Fruit fly (Drosophila melanogaster): Measurements from ENCODE around the gene Psf2.

Psf2 gene

dm6 chr2L:4366652-4367051, 20.5 kb downstream of the Psf2 start:
- TF ChIP-seq Sox14 (GFP tag; optimal IDR thresholded peaks at IDR 0.05): no peak
- no peak for TF ChIP-seq CG8119 (GFP tag; IDR thresholded peaks at IDR 0.05)

- TF ChIP-seq Sox102F (GFP tag; optimal IDR thresholded peaks at IDR 0.05) (no peak), Eip78C (GFP tag) (no peak), CG8319 (GFP tag; optimal IDR thresholded peaks at IDR 0.05) (no peak), fd59A (GFP tag; optimal IDR thresholded peaks at IDR 0.05) (no peak), acj6 (GFP tag; optimal IDR thresholded peaks at IDR 0.05) (no peak), lz (GFP tag; optimal IDR thresholded peaks at IDR 0.05) (no peak), CG11294 (GFP tag; IDR thresholded peaks at IDR 0.05) (no peak), Lpt (GFP tag; optimal IDR thresholded peaks at IDR 0.05) (no peak), achi (GFP tag; optimal IDR thresholded peaks at IDR 0.05) (no peak), Ets96B (tag; optimal IDR thresholded peaks at IDR 0.05) (no peak), pdm3 (GFP tag; optimal IDR thresholded peaks at IDR 0.05) (no peak), CG6792 (GFP tag; optimal IDR thresholded peaks at IDR 0.05) (no peak), Met (GFP tag; optimal IDR thresholded peaks at IDR 0.05) (no peak), ss (GFP tag; optimal IDR thresholded peaks at IDR 0.05) (no peak), dac (GFP tag; optimal IDR thresholded peaks at IDR 0.05) (no peak), esn (GFP tag; optimal IDR thresholded peaks at IDR 0.05) (no peak), CG1621 (tag; optimal IDR thresholded peaks at IDR 0.05) (no peak), CG11902 (GFP tag; optimal IDR thresholded peaks at IDR 0.05) (no peak), Ets21C (GFP tag; optimal IDR thresholded peaks at IDR 0.05) (no peak), fkh (GFP tag; optimal IDR thresholded peaks at IDR 0.05) (no peak)
These were observed 21.3 kb downstream of the Psf2 start for dm6 chr2L:4365792-4366326.

DNA sequence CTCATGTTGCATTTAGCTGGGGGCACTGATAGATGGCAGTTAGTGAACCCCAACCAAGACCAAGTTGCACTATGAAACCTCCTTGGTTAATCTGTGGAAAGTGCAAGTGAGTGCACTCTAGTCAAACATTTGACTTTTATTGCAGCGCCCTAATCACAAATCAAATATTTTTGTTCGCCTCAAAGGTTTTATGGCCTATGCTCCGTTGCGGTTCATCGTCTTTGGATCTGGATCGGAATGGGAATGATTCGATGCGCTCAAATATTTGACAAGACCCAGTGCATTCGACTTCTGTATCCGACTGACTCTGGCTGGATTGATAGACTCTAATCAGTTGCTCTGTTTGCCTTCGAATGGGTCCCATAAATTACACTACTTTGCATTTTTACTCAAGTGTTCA, 22.2 kb downstream of the Psf2 start:
- TF ChIP-seq Hr4 (GFP tag; optimal IDR thresholded peaks at IDR 0.05) (no peak), fkh (GFP tag; optimal IDR thresholded peaks at IDR 0.05) (peak; percentile 50)

- TF ChIP-seq CG15336 (GFP tag; IDR thresholded peaks at IDR 0.05): no peak
- TF ChIP-seq CG7368 (GFP tag; optimal IDR thresholded peaks at IDR 0.05): no peak
- TF ChIP-seq net (GFP tag; optimal IDR thresholded peaks at IDR 0.05): no peak
- no peak for TF ChIP-seq eg (GFP tag; IDR thresholded peaks at IDR 0.05)
- no peak for TF ChIP-seq Sox15 (GFP tag; optimal IDR thresholded peaks at IDR 0.05)
- TF ChIP-seq CG6163 (GFP tag; IDR thresholded peaks at IDR 0.05): no peak
- TF ChIP-seq Sox14 (GFP tag; optimal IDR thresholded peaks at IDR 0.05): no peak
- no peak for TF ChIP-seq Hr38 (GFP tag; optimal IDR thresholded peaks at IDR 0.05)
- TF ChIP-seq topi (GFP tag; optimal IDR thresholded peaks at IDR 0.05): no peak
These were observed 23.4 kb downstream of the Psf2 start for dm6 chr2L:4363707-4364270.

DNA sequence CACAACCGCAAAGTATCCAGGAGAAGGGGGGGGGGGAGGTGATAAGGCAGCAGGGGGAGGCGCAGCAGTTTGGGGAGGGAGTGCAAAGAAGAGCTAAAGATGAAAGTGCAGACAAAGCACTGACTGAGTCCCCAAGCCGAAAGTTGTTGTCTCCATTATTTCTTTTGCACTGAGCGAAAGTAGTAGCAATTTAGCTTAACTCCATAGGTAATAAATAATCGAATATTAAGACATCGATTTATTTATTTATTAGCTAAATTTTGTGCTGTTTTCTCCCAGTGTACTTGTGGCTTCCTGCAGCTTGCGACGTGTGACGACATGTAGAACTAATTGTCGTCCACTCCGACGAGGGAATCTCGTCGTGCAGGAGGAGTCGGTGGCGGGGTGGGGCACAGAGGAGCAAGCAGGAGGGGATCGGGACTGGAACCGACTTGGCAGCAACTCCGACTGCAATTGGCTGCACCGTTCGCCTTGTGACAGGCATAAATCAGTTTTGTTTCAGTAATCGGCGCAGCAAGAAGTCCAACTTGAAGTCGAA, 25.6 kb downstream of the Psf2 start, which contains the start of gene Traf4:
Gene Traf4, plus strand, starts transcription at position 488 of the 538 bp plus-strand sequence.
- peak; percentile 55 for TF ChIP-seq CG10631 (GFP tag; optimal IDR thresholded peaks at IDR 0.05)
- peak; percentile 27 for TF ChIP-seq Gug (GFP tag; IDR thresholded peaks at IDR 0.05)
- TF ChIP-seq CG6854 (GFP tag; optimal IDR thresholded peaks at IDR 0.05): no peak
- TF ChIP-seq dsx (GFP tag; optimal IDR thresholded peaks at IDR 0.05; ENCODE audit: poor library complexity, severe bottlenecking): peak; percentile 61
- TF ChIP-seq CG9139 (GFP tag; optimal IDR thresholded peaks at IDR 0.05): peak; percentile 18
- TF ChIP-seq Ets96B (tag; optimal IDR thresholded peaks at IDR 0.05): peak; percentile 58
- peak; percentile 50 for TF ChIP-seq achi (GFP tag; optimal IDR thresholded peaks at IDR 0.05)
- peak; percentile 30 for TF ChIP-seq Eip75B (GFP tag; optimal IDR thresholded peaks at IDR 0.05)
- TF ChIP-seq CG3032 (tag; optimal IDR thresholded peaks at IDR 0.05): peak; percentile 37
- peak; percentile 47 for TF ChIP-seq Lpt (GFP tag; optimal IDR thresholded peaks at IDR 0.05)
- TF ChIP-seq spab (GFP tag; optimal IDR thresholded peaks at IDR 0.05): peak; percentile 56
- TF ChIP-seq Hr39 (GFP tag; optimal IDR thresholded peaks at IDR 0.05): peak; percentile 48
- TF ChIP-seq CG32006 (GFP tag; optimal IDR thresholded peaks at IDR 0.05): peak; percentile 57
- TF ChIP-seq eg (GFP tag; IDR thresholded peaks at IDR 0.05): peak; percentile 57
- peak; percentile 35 for TF ChIP-seq Blimp-1 (GFP tag; optimal IDR thresholded peaks at IDR 0.05)
- peak; percentile 49 for TF ChIP-seq CG7368 (GFP tag; optimal IDR thresholded peaks at IDR 0.05)
- TF ChIP-seq CG11902 (GFP tag; optimal IDR thresholded peaks at IDR 0.05): peak; percentile 12
- TF ChIP-seq CG8632 (GFP tag; optimal IDR thresholded peaks at IDR 0.05): peak; percentile 43
- TF ChIP-seq Smox (GFP tag; optimal IDR thresholded peaks at IDR 0.05): peak; percentile 39
- peak; percentile 73 for TF ChIP-seq CG3919 (GFP tag; optimal IDR thresholded peaks at IDR 0.05)
